Fruit fly (Drosophila melanogaster) whole organism, adult: ENCODE measurements around the gene CG43922.

Source experiments
- CG11617 ChIP-seq: fragments of 200-800 bp; sonication (Bioruptor generic); optimal IDR thresholded peaks from 2 replicates; lab custom pipeline; 2017; ENCODE audit warnings: mild to moderate bottlenecking, missing biosample characterization, missing genetic modification reagents, missing genetic modification characterization
- CG12768 ChIP-seq: fragments of 200-800 bp; sonication (Bioruptor generic); optimal IDR thresholded peaks from 2 replicates; lab custom pipeline; 2017; ENCODE audit warnings: missing biosample characterization, missing genetic modification characterization, mild to moderate bottlenecking, moderate library complexity, missing genetic modification reagents
- CG14711 ChIP-seq: fragments of 200-800 bp; sonication (Bioruptor generic); optimal IDR thresholded peaks from 2 replicates; lab custom pipeline; 2018; ENCODE audit warnings: missing biosample characterization, mild to moderate bottlenecking, missing genetic modification characterization, moderate library complexity
- CG1620 ChIP-seq: fragments of 200-800 bp; sonication (Bioruptor generic); optimal IDR thresholded peaks from 2 replicates; lab custom pipeline; 2016; ENCODE audit warnings: missing biosample characterization, missing genetic modification characterization
- CG33017 ChIP-seq: fragments of 200-800 bp; sonication (Bioruptor generic); optimal IDR thresholded peaks from 2 replicates; lab custom pipeline; 2018; ENCODE audit warnings: missing biosample characterization, mild to moderate bottlenecking, missing genetic modification characterization, moderate library complexity
- CG5204 ChIP-seq: fragments of 200-800 bp; sonication (Bioruptor generic); optimal IDR thresholded peaks from 2 replicates; lab custom pipeline; 2016; ENCODE audit warnings: missing biosample characterization, missing genetic modification characterization
- CG7045 ChIP-seq: fragments of 200-800 bp; sonication (Bioruptor generic); optimal IDR thresholded peaks from 2 replicates; lab custom pipeline; 2017; ENCODE audit warnings: missing biosample characterization, mild to moderate bottlenecking, missing genetic modification characterization
- CG7101 ChIP-seq: fragments of 200-800 bp; sonication (Bioruptor generic); optimal IDR thresholded peaks from 2 replicates; lab custom pipeline; 2018; ENCODE audit warnings: missing biosample characterization, mild to moderate bottlenecking, missing genetic modification characterization, moderate library complexity
- Clk ChIP-seq: fragments of 200-800 bp; sonication (Bioruptor generic); optimal IDR thresholded peaks from 2 replicates; lab custom pipeline; 2017; ENCODE audit warnings: missing biosample characterization, missing genetic modification characterization
- Crg-1 ChIP-seq: fragments of 200-800 bp; sonication (Bioruptor generic); optimal IDR thresholded peaks from 2 replicates; lab custom pipeline; 2016; ENCODE audit warnings: missing biosample characterization, missing genetic modification characterization
- Hr96 ChIP-seq: fragments of 200-800 bp; sonication (Bioruptor generic); optimal IDR thresholded peaks from 2 replicates; lab custom pipeline; 2016; ENCODE audit warnings: missing biosample characterization, missing genetic modification characterization
- Mnt ChIP-seq: fragments of 200-800 bp; sonication (Bioruptor generic); optimal IDR thresholded peaks from 2 replicates; lab custom pipeline; 2016; ENCODE audit warnings: missing biosample characterization, mild to moderate bottlenecking, missing genetic modification characterization
- bab1 ChIP-seq: fragments of 200-800 bp; sonication (Bioruptor generic); optimal IDR thresholded peaks from 3 replicates; lab custom pipeline; 2019; ENCODE audit warnings: missing biosample characterization, mild to moderate bottlenecking, missing genetic modification characterization, moderate library complexity
- cic ChIP-seq: fragments of 200-800 bp; sonication (Bioruptor generic); optimal IDR thresholded peaks from 2 replicates; lab custom pipeline; 2017; ENCODE audit warnings: missing biosample characterization, mild to moderate bottlenecking, missing genetic modification characterization, moderate library complexity
- cnc ChIP-seq, 2 experiments: fragments of >200 bp; optimal IDR thresholded peaks; 2 replicates each; lab custom pipeline; 2017
- kay ChIP-seq: fragments of 200-800 bp; sonication (Bioruptor generic); peaks from one replicate; lab custom pipeline; 2016; ENCODE audit warnings: missing biosample characterization, missing genetic modification characterization, borderline replicate concordance
- ovo ChIP-seq: fragments of 200-800 bp; sonication (Bioruptor generic); optimal IDR thresholded peaks from 2 replicates; lab custom pipeline; 2016; ENCODE audit warnings: missing biosample characterization, missing genetic modification characterization
- pad ChIP-seq: fragments of 200-800 bp; sonication (Bioruptor generic); optimal IDR thresholded peaks from 3 replicates; lab custom pipeline; 2017; ENCODE audit warnings: missing biosample characterization, missing genetic modification characterization, mild to moderate bottlenecking, moderate library complexity, missing genetic modification reagents
- tj ChIP-seq: fragments of 200-800 bp; sonication (Bioruptor generic); optimal IDR thresholded peaks from 3 replicates; lab custom pipeline; 2017; ENCODE audit warnings: missing biosample characterization, mild to moderate bottlenecking, missing genetic modification characterization, moderate library complexity
- toe ChIP-seq: fragments of 200-800 bp; sonication (Bioruptor generic); optimal IDR thresholded peaks from 2 replicates; lab custom pipeline; 2016; ENCODE audit warnings: missing biosample characterization, missing genetic modification characterization

Gene CG43922

dm6 chr2L:6339010-6339897 is 30.7 kb upstream of the CG43922 start:
- peak; percentile 29 for TF ChIP-seq toe
- TF ChIP-seq bab1 (GFP tag; lab: Kevin White, UChicago): no peak
- TF ChIP-seq Crg-1: no peak
- TF ChIP-seq CG14711 (tag; lab: Kevin White, UChicago): peak; percentile 34
- peak; percentile 35 for TF ChIP-seq Mnt (GFP tag; lab: Kevin White, UChicago)
- peak; percentile 66 for TF ChIP-seq CG33017 (tag; lab: Kevin White, UChicago)
- TF ChIP-seq tj (GFP tag; lab: Kevin White, UChicago): peak; percentile 72
- peak; percentile 27 for TF ChIP-seq CG7045 (GFP tag; lab: Kevin White, UChicago)
- peak; percentile 25 for TF ChIP-seq CG1620
- TF ChIP-seq CG5204 (GFP tag; lab: Kevin White, UChicago): peak; percentile 65
- TF ChIP-seq CG7101: peak; percentile 67
- peak; percentile 28 for TF ChIP-seq CG11617 (GFP tag; lab: Kevin White, UChicago)
- peak; percentile 10 for TF ChIP-seq cic (GFP tag; lab: Kevin White, UChicago)
- peak; percentile 28 for TF ChIP-seq ovo (GFP tag; lab: Kevin White, UChicago)
- TF ChIP-seq CG12768 (GFP tag; lab: Kevin White, UChicago): peak; percentile 84
- TF ChIP-seq Clk (GFP tag; lab: Kevin White, UChicago): no peak
- no peak for TF ChIP-seq pad (GFP tag; lab: Kevin White, UChicago)
- no peak for TF ChIP-seq cnc (optimal IDR thresholded peaks at IDR 0.05; lab: Kevin White, UChicago)
- no peak for TF ChIP-seq kay (GFP tag; lab: Kevin White, UChicago)
- TF ChIP-seq Hr96 (GFP tag; lab: Kevin White, UChicago): peak; percentile 32

dm6 chr2L:6338367-6338975 is 29.9 kb upstream of the CG43922 start, which contains the start of the genes Pez and Cpr:
Pez (minus strand) TSS chr2L:6338671.
Cpr (plus strand) TSS chr2L:6338836.
- TF ChIP-seq CG14711 (tag; lab: Kevin White, UChicago) (peak; percentile 35), ovo (GFP tag; lab: Kevin White, UChicago) (peak; percentile 80), Mnt (GFP tag; lab: Kevin White, UChicago) (peak; percentile 33), cic (GFP tag; lab: Kevin White, UChicago) (peak; percentile 2), CG5204 (GFP tag; lab: Kevin White, UChicago) (peak; percentile 52), pad (GFP tag; lab: Kevin White, UChicago) (peak; percentile 69), Clk (GFP tag; lab: Kevin White, UChicago) (no peak), CG33017 (tag; lab: Kevin White, UChicago) (no peak), bab1 (GFP tag; lab: Kevin White, UChicago) (no peak), CG12768 (GFP tag; lab: Kevin White, UChicago) (no peak), kay (GFP tag; lab: Kevin White, UChicago) (no peak), toe (peak; percentile 43), CG1620 (peak; percentile 68), CG11617 (GFP tag; lab: Kevin White, UChicago) (no peak), CG7045 (GFP tag; lab: Kevin White, UChicago) (no peak), Crg-1 (peak; percentile 30), cnc (optimal IDR thresholded peaks at IDR 0.05; lab: Kevin White, UChicago) (no peak), tj (GFP tag; lab: Kevin White, UChicago) (no peak), CG7101 (peak; percentile 58), Hr96 (GFP tag; lab: Kevin White, UChicago) (peak; percentile 34)

dm6 chr2L:6337843-6338366 is 29.4 kb upstream of the CG43922 start:
- TF ChIP-seq ovo (GFP tag; lab: Kevin White, UChicago) (no peak), CG33017 (tag; lab: Kevin White, UChicago) (no peak), Hr96 (GFP tag; lab: Kevin White, UChicago) (no peak), Mnt (GFP tag; lab: Kevin White, UChicago) (no peak), CG7101 (no peak)

dm6 chr2L:6324386-6324744 is 15.8 kb upstream of the CG43922 start:
- TF ChIP-seq Clk (GFP tag; lab: Kevin White, UChicago): peak; percentile 81
- TF ChIP-seq CG12768 (GFP tag; lab: Kevin White, UChicago): peak; percentile 95
- peak; percentile 87 for TF ChIP-seq CG33017 (tag; lab: Kevin White, UChicago)
- peak; percentile 65 for TF ChIP-seq tj (GFP tag; lab: Kevin White, UChicago)
- peak; percentile 93 for TF ChIP-seq cic (GFP tag; lab: Kevin White, UChicago)
- peak; percentile 64 for TF ChIP-seq CG5204 (GFP tag; lab: Kevin White, UChicago)
- peak; percentile 28 for TF ChIP-seq Crg-1
- TF ChIP-seq pad (GFP tag; lab: Kevin White, UChicago): peak; percentile 63
- TF ChIP-seq CG7101: peak; percentile 46
- TF ChIP-seq bab1 (GFP tag; lab: Kevin White, UChicago): peak; percentile 37
- TF ChIP-seq ovo (GFP tag; lab: Kevin White, UChicago): no peak
- no peak for TF ChIP-seq CG1620
- TF ChIP-seq cnc (optimal IDR thresholded peaks at IDR 0.05; lab: Kevin White, UChicago): no peak
- peak; percentile 86 for TF ChIP-seq CG7045 (GFP tag; lab: Kevin White, UChicago)
- TF ChIP-seq Hr96 (GFP tag; lab: Kevin White, UChicago): peak; percentile 58
- no peak for TF ChIP-seq CG14711 (tag; lab: Kevin White, UChicago)
- TF ChIP-seq Mnt (GFP tag; lab: Kevin White, UChicago): peak; percentile 62
- TF ChIP-seq kay (GFP tag; lab: Kevin White, UChicago): peak; percentile 99
- peak; percentile 70 for TF ChIP-seq toe
- peak; percentile 84 for TF ChIP-seq CG11617 (GFP tag; lab: Kevin White, UChicago)
